Fruit fly (Drosophila melanogaster) S2 (cell line): Measurements from ENCODE around the gene Cda5.

Experiments
- CG8478 ChIP-seq: fragments of >200 bp; optimal IDR thresholded peaks from 2 replicates; lab custom pipeline; 2018
- CTCF ChIP-seq, 2 experiments: fragments of >200 bp; optimal IDR thresholded peaks; 2 replicates each; lab custom pipeline; 2018

dm6 chr2L:85701-86100 lies 20.5 kb upstream of the Cda5 start:
- no peak for TF ChIP-seq CG8478
- TF ChIP-seq CTCF (optimal IDR thresholded peaks at IDR 0.05; lab: Kevin White, UChicago): no peak
